Worm (Caenorhabditis elegans) whole organism, young adult: Measurements from ENCODE around the gene skr-13.
"Not testable (repeated sequence)": the region's sequence is repeated elsewhere in the genome, so short reads cannot be mapped to it uniquely, and the experiment has no call there.

Experiments used
- D2030.7 ChIP-seq: fragments of 200-800 bp; sonication (Bioruptor generic); IDR thresholded peaks from 2 replicates; pipeline ENCODE4 v1.3.6; 2022; ENCODE audit warnings: missing genetic modification reagents, missing genetic modification characterization, missing compliant biosample characterization
- F22D6.2 ChIP-seq: sonication (generic microtip); optimal IDR thresholded peaks from 2 replicates; lab custom pipeline; 2016; ENCODE audit warnings: mild to moderate bottlenecking, missing genetic modification characterization, missing compliant biosample characterization
- F37B4.10 ChIP-seq: fragments of 200-800 bp; sonication (Bioruptor generic); IDR thresholded peaks from 2 replicates; pipeline ENCODE4 v1.3.6; 2022; ENCODE audit warnings: missing genetic modification characterization, missing compliant biosample characterization
- F39B2.1 ChIP-seq: fragments of 200-800 bp; sonication (Bioruptor generic); IDR thresholded peaks from 2 replicates; pipeline ENCODE4 v1.3.6; 2022; ENCODE audit warnings: missing genetic modification reagents, missing genetic modification characterization, missing compliant biosample characterization
- F52B5.7 ChIP-seq: sonication (generic microtip); optimal IDR thresholded peaks from 2 replicates; lab custom pipeline; 2016; ENCODE audit warnings: mild to moderate bottlenecking, missing genetic modification characterization, missing compliant biosample characterization
- Y53F4B.3 ChIP-seq: fragments of 200-800 bp; sonication (Bioruptor generic); IDR thresholded peaks from 2 replicates; pipeline ENCODE4 v1.3.6; 2022; ENCODE audit warnings: missing genetic modification reagents, missing genetic modification characterization, missing compliant biosample characterization
- Y53G8AR.9 ChIP-seq: fragments of 200-800 bp; sonication (Bioruptor generic); conservative IDR thresholded peaks from 2 replicates; pipeline ENCODE4 v1.3.6; 2022; ENCODE audit warnings: missing genetic modification reagents, missing genetic modification characterization, missing compliant biosample characterization
- Y67H2A.10 ChIP-seq: fragments of 200-800 bp; sonication (Bioruptor generic); conservative IDR thresholded peaks from 2 replicates; pipeline ENCODE4 v1.3.6; 2022; ENCODE audit warnings: missing genetic modification reagents, missing genetic modification characterization, missing compliant biosample characterization
- Y95B8A.8 ChIP-seq: fragments of 200-800 bp; sonication (Bioruptor generic); IDR thresholded peaks from 2 replicates; pipeline ENCODE4 v1.3.6; 2022; ENCODE audit warnings: missing genetic modification reagents, missing genetic modification characterization, missing compliant biosample characterization
- athp-1 ChIP-seq: sonication (generic microtip); optimal IDR thresholded peaks from 2 replicates; lab custom pipeline; 2017; ENCODE audit warnings: mild to moderate bottlenecking, missing genetic modification characterization, missing compliant biosample characterization
- attf-3 ChIP-seq: fragments of 200-800 bp; sonication (Bioruptor generic); conservative IDR thresholded peaks from 2 replicates; pipeline ENCODE4 v1.3.6; 2022; ENCODE audit warnings: missing genetic modification reagents, missing genetic modification characterization, missing compliant biosample characterization
- bed-1 ChIP-seq: fragments of 200-800 bp; sonication (Bioruptor generic); IDR thresholded peaks from 2 replicates; pipeline ENCODE4 v1.3.6; 2022; ENCODE audit warnings: missing genetic modification reagents, missing genetic modification characterization, missing compliant biosample characterization
- bed-2 ChIP-seq: fragments of 200-800 bp; sonication (Bioruptor generic); IDR thresholded peaks from 2 replicates; pipeline ENCODE4 v1.3.6; 2022; ENCODE audit warnings: missing genetic modification reagents, missing genetic modification characterization, missing compliant biosample characterization
- cebp-2 ChIP-seq: fragments of 200-800 bp; sonication (Bioruptor generic); IDR thresholded peaks from 2 replicates; pipeline ENCODE4 v1.3.6; 2022; ENCODE audit warnings: missing genetic modification characterization, missing compliant biosample characterization
- dox-1 ChIP-seq: fragments of 200-800 bp; sonication (Bioruptor generic); IDR thresholded peaks from 2 replicates; pipeline ENCODE4 v1.3.6; 2022; ENCODE audit warnings: missing genetic modification reagents, missing genetic modification characterization, missing compliant biosample characterization
- efl-1 ChIP-seq: fragments of 150-350 bp; optimal IDR thresholded peaks from 2 replicates; lab custom pipeline; 2014; ENCODE audit warnings: missing biosample characterization, missing genetic modification reagents, missing genetic modification characterization
- egl-18 ChIP-seq: fragments of 200-800 bp; sonication (Bioruptor generic); IDR thresholded peaks from 2 replicates; pipeline ENCODE4 v1.3.6; 2022; ENCODE audit warnings: missing genetic modification reagents, missing genetic modification characterization, missing compliant biosample characterization
- ekl-4 ChIP-seq: fragments of 200-800 bp; sonication (Bioruptor generic); IDR thresholded peaks from 2 replicates; pipeline ENCODE4 v1.3.6; 2022; ENCODE audit warnings: missing genetic modification reagents, missing genetic modification characterization, missing compliant biosample characterization
- gei-17 ChIP-seq: fragments of 200-800 bp; sonication (Bioruptor generic); optimal IDR thresholded peaks from 2 replicates; lab custom pipeline; 2018; ENCODE audit warnings: mild to moderate bottlenecking, missing genetic modification characterization, missing compliant biosample characterization
- hlh-12 ChIP-seq: sonication (generic microtip); optimal IDR thresholded peaks from 2 replicates; lab custom pipeline; 2016; ENCODE audit warnings: missing genetic modification characterization, missing compliant biosample characterization
- hrde-1 ChIP-seq: sonication (generic microtip); optimal IDR thresholded peaks from 2 replicates; lab custom pipeline; 2016; ENCODE audit warnings: missing genetic modification characterization, mild to moderate bottlenecking, missing compliant biosample characterization, moderate library complexity, missing genotype, missing genetic modification reagents, borderline replicate concordance
- hsf-1 ChIP-seq: fragments of 200-800 bp; sonication (Bioruptor generic); IDR thresholded peaks from 2 replicates; pipeline ENCODE4 v1.3.6; 2022; ENCODE audit warnings: missing genetic modification reagents, missing genetic modification characterization, missing compliant biosample characterization
- lin-26 ChIP-seq: fragments of 200-800 bp; sonication (Bioruptor generic); IDR thresholded peaks from 2 replicates; pipeline ENCODE4 v1.3.6; 2022; ENCODE audit warnings: missing genetic modification reagents, missing genetic modification characterization, missing compliant biosample characterization
- lin-40 ChIP-seq: sonication (generic microtip); optimal IDR thresholded peaks from 2 replicates; lab custom pipeline; 2016; ENCODE audit warnings: missing genetic modification characterization, mild to moderate bottlenecking, missing compliant biosample characterization, missing genotype, missing genetic modification reagents
- lin-54 ChIP-seq: fragments of 200-800 bp; sonication (Bioruptor generic); optimal IDR thresholded peaks from 2 replicates; lab custom pipeline; 2018; ENCODE audit warnings: mild to moderate bottlenecking, missing genetic modification characterization, missing compliant biosample characterization
- madf-3 ChIP-seq: fragments of 200-800 bp; sonication (Bioruptor generic); IDR thresholded peaks from 2 replicates; pipeline ENCODE4 v1.3.6; 2022; ENCODE audit warnings: missing genetic modification reagents, missing genetic modification characterization, missing compliant biosample characterization
- mes-4 ChIP-seq: sonication (generic microtip); optimal IDR thresholded peaks from 2 replicates; lab custom pipeline; 2016; ENCODE audit warnings: missing genotype, missing genetic modification characterization, missing compliant biosample characterization
- nhr-120 ChIP-seq: fragments of 200-800 bp; sonication (Bioruptor generic); IDR thresholded peaks from 2 replicates; pipeline ENCODE4 v1.3.6; 2022; ENCODE audit warnings: missing genetic modification characterization, missing compliant biosample characterization
- rpc-1 ChIP-seq, 2 experiments: fragments of 150-350 bp in 1 of 2; sonication (generic microtip) in 1 of 2; optimal IDR thresholded peaks; 2 replicates each; lab custom pipeline; 2014 to 2018; ENCODE audit warnings: missing biosample characterization in 1 of 2, missing genetic modification characterization in 1 of 2, missing genetic modification reagents in 1 of 2, missing genotype in 1 of 2
- snpc-4 ChIP-seq, 5 experiments: fragments of 150-350 bp in 1 of 5; sonication (generic microtip) in 4 of 5; optimal IDR thresholded peaks; 2 replicates each; lab custom pipeline; 2014 to 2018; ENCODE audit warnings: missing genetic modification characterization in 5 of 5, missing biosample characterization in 3 of 5, antibody characterized with exemption in 2 of 5, mild to moderate bottlenecking in 2 of 5, missing compliant biosample characterization in 2 of 5, missing genotype in 2 of 5, moderate library complexity in 2 of 5, missing genetic modification reagents in 1 of 5
- ztf-18 ChIP-seq: sonication (generic microtip); optimal IDR thresholded peaks from 2 replicates; lab custom pipeline; 2016; ENCODE audit warnings: missing genotype, mild to moderate bottlenecking, missing genetic modification characterization, missing compliant biosample characterization
- ztf-25 ChIP-seq: fragments of 200-800 bp; sonication (Bioruptor generic); IDR thresholded peaks from 2 replicates; pipeline ENCODE4 v1.3.6; 2022; ENCODE audit warnings: missing genetic modification reagents, missing genetic modification characterization, missing compliant biosample characterization

Gene skr-13

ce11 chrIV:17163273-17163672 lies 858 bp upstream of the skr-13 start, which contains the start of gene skr-9:
TSS of gene skr-9 (plus strand) at chrIV:17163573.
- TF ChIP-seq attf-3 (GFP tag; lab: Robert Waterston, UW); lin-40 (tag; lab: Kevin White, UChicago); bed-1 (GFP tag; lab: Robert Waterston, UW): not testable (repeated sequence)

DNA sequence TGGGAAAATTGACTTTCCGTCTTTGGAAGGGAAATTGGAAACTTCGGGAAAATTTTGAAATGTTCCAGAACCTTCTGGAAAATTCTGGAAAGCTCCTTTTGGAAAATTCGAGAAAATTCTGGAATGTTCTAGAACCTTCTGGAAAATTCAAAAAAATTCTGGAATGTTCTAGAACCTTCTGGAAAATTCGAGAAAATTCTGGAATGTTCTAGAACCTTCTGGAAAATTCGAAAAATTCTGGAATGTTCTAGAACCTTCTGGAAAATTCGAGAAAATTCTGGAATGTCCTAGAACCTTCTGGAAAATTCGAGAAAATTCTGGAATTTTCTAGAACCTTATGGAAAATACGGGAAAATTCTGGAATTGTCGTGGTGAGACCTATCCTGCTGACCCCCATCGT lies 6.8 kb downstream of the skr-13 start:
- TF ChIP-seq D2030.7 (GFP tag; lab: Robert Waterston, UW) (0 out of 2 replicates have a peak, but pooled peaks have one; percentile 15), ekl-4 (GFP tag; lab: Robert Waterston, UW) (peak; percentile 66), hsf-1 (GFP tag; lab: Robert Waterston, UW) (peak; percentile 98), Y53F4B.3 (GFP tag; lab: Robert Waterston, UW) (0 out of 2 replicates have a peak, but pooled peaks have one; percentile 20), rpc-1 (optimal IDR thresholded peaks at IDR 0.05; lab: Kevin White, UChicago) (peak; percentile 11), snpc-4 (tag; optimal IDR thresholded peaks at IDR 0.05; lab: Kevin White, UChicago) (peak in 1 of 4 experiments; percentile 3)
- TF ChIP-seq rpc-1 (tag; optimal IDR thresholded peaks at IDR 0.05; lab: Kevin White, UChicago); snpc-4 (GFP tag; optimal IDR thresholded peaks at IDR 0.05; lab: Kevin White, UChicago): not testable (repeated sequence)

DNA sequence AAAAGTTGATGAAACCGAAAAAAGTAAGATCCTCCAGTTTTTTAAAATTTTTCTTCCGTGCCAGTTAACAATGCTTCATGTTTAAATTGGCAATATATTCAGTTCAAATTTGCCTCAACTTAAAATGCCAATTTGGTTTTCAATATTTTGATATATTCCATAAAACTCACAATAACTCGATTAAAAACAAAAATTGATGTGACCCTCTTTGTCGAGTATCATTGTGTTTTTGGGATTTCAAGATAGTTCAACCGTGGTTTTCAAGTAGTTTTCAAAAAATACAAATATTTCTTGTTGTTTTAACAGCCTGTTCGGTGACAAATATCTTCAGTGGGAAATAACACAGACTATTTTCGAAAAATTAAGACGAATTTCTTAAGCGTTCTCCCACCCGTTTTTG lies 9.4 kb downstream of the skr-13 start:
- no peak for TF ChIP-seq egl-18 (GFP tag; lab: Robert Waterston, UW)
- TF ChIP-seq D2030.7 (GFP tag; lab: Robert Waterston, UW): no peak
- TF ChIP-seq F39B2.1 (GFP tag; lab: Robert Waterston, UW): no peak
- TF ChIP-seq ztf-25: no peak
- TF ChIP-seq efl-1: no peak
- no peak for TF ChIP-seq Y53G8AR.9
- no peak for TF ChIP-seq dox-1 (GFP tag; lab: Robert Waterston, UW)
- no peak for TF ChIP-seq attf-3 (GFP tag; lab: Robert Waterston, UW)
- no peak for TF ChIP-seq F52B5.7 (tag; lab: Kevin White, UChicago)
- TF ChIP-seq cebp-2 (GFP tag; lab: Robert Waterston, UW): no peak
- no peak for TF ChIP-seq F37B4.10 (GFP tag; lab: Robert Waterston, UW)

DNA sequence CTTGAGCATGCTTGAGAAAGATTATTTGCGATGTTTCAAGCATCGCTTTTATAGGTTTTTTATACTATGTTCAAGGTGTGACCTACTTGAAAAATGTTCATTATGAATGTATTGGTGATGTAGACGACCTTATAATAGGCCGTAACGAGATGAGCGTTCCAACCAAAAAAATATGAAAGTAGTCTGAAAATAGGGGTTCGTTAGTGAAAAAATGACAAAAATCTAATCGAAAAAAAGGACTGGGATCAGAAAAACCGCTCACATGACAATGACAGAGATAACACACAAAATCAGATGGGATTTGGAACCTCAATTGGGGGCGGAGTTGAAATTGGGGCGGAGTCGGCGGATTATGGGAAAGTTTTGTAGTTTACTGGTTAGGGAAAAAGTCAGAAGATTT lies 11.5 kb downstream of the skr-13 start, which contains the start of gene Y116A8C.40:
Y116A8C.40 (minus strand) TSS at position 101 of the 400 bp plus-strand sequence.
- TF ChIP-seq ztf-18 (tag; lab: Kevin White, UChicago) (no peak), hlh-12 (tag; lab: Kevin White, UChicago) (no peak), nhr-120 (GFP tag; lab: Robert Waterston, UW) (no peak), Y67H2A.10 (no peak), Y95B8A.8 (GFP tag; lab: Robert Waterston, UW) (no peak), rpc-1 (optimal IDR thresholded peaks at IDR 0.05; lab: Kevin White, UChicago) (no peak), rpc-1 (tag; optimal IDR thresholded peaks at IDR 0.05; lab: Kevin White, UChicago) (no peak), gei-17 (GFP tag; lab: Kevin White, UChicago) (no peak), mes-4 (tag; lab: Kevin White, UChicago) (no peak), lin-54 (no peak), bed-2 (GFP tag; lab: Robert Waterston, UW) (no peak), athp-1 (tag; lab: Kevin White, UChicago) (no peak), madf-3 (GFP tag; lab: Robert Waterston, UW) (no peak), egl-18 (GFP tag; lab: Robert Waterston, UW) (no peak), lin-26 (GFP tag; lab: Robert Waterston, UW) (no peak), bed-1 (GFP tag; lab: Robert Waterston, UW) (no peak), Y53F4B.3 (GFP tag; lab: Robert Waterston, UW) (no peak), F22D6.2 (tag; lab: Kevin White, UChicago) (no peak), hrde-1 (tag; lab: Kevin White, UChicago) (no peak)
